Fruit fly (Drosophila melanogaster) ovary, adult (tissue): ENCODE data around the gene Gr64f.

Experiments used
- CG17801 ChIP-seq: fragments of 200-800 bp; optimal IDR thresholded peaks from 2 replicates; lab custom pipeline; 2019; ENCODE audit warnings: missing biosample characterization, mild to moderate bottlenecking, missing genetic modification characterization, moderate library complexity; ENCODE audit not compliant: partially characterized antibody

Gr64f gene

DNA sequence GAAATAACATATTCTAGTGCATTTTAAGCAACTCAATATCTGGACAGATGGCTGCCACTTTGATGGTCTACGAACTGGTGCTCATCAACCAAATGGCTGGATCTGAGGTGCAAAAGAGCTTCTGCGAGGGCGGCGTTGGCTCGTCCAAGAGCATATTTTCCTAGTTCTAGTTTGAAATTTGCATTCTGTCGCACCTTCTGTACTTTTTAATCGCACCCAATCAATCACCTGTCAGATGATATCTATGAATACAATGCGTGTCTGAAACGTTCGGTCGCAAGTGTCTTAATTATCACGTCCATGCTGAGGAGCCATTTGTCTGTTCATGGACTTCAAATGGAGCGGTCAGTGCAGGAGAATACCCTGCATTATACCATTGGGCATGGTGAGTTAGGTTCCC, 3.8 kb upstream of the Gr64f start, which contains the start of the genes Gr64d and Gr64e:
TSS of gene Gr64d (plus strand) at position 301 of the 400 bp plus-strand sequence.
TSS of gene Gr64e (plus strand) at position 380 of the 400 bp plus-strand sequence.
- TF ChIP-seq CG17801: no peak

DNA sequence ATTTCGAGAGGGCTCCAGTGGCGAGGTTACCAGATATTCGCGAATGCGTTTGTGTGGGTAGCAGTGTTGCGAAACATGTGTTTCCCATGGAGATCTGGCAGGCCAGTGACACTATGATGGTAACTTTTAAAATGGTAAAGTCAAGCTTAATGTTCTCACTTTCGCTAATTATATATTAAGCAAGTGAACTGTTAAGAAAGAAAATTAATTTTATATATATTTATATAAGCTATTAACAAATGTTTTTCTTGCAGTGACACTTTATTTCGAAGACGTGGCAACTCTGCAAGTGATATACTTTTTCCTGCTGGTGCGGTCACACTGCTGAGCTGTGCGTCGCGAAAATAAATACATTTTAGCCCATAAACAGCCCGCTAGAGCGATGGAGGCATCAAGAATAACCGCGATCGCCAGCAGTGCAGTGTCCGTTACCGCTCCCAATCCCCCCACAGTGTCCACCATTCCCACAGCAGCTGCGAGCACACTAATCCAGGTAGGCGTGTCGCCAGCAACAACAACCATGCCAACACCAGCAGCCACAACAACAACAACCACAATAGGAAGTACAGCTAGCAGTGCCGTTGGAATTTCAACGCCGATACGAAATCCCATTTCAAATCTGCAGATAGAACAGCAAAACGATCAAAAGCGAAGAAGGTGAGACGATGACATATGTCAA, 4.8 kb downstream of the Gr64f start, which contains the start of the genes CG11593 and Rcd5:
TSS of gene CG11593 (minus strand) at position 236 of the 679 bp plus-strand sequence.
TSS of gene Rcd5 (plus strand) at position 283 of the 679 bp plus-strand sequence.
- TF ChIP-seq CG17801: peak; percentile 23

DNA sequence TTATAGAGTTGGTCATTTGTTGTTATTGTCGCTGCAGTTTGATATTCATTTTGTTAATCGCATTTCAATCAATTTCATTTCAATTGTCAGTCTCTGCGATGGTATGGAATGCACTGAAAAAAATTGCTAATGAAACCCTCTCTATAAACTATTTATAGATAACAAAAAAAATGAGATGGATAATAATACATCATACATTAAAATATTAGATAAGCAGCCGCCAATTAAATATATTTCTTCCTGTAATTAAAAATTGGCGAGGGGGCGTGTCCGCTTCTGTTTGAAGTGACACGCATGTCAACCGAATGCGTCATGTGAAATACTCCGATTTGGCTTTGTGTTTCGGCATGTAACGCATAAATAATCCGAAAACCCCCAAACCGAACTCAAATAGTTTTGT, 8.9 kb downstream of the Gr64f start:
- no peak for TF ChIP-seq CG17801

DNA sequence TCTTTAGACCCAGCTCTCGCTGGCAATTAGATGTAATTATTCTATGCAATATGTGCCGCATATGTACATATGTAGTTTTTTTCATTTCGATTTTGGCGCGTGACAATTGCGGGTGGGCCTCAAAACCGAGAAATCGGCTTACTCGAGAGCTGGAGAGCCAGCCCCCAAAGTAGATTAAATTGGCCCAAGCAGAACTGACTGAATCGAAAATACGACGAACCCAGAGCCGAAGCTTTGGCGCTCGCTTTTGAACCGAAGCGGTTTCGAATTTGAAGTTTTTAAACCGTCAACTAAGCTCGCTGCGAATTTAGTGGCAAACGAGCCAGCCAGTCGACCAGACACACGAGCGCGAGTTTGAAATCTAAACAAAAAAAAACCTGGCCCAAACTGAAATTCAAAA, 10.7 kb downstream of the Gr64f start, which contains the start of gene CG1136:
TSS of gene CG1136 (plus strand) at position 308 of the 400 bp plus-strand sequence.
- TF ChIP-seq CG17801: no peak

DNA sequence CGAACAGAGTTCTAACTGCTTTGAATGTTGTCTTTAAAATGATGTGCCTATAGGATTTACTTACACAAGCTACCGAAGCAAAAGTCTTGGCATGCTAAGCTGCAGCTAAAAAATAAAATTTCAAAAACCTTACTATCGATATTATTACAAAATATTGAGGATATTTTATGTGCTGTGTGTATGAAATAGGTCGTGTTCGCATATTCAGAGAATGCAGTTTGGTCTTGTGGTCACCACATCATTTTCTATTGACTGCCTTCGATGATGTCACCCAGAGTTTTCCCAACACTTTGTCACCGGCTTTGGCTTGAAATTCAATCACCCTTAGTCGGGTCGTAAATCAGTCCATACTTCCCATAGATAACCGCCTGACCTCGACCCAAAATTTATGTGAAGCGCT, 12.0 kb downstream of the Gr64f start, which contains the start of gene Dpy-30L2:
TSS of gene Dpy-30L2 (minus strand) at position 101 of the 400 bp plus-strand sequence.
- no peak for TF ChIP-seq CG17801

DNA sequence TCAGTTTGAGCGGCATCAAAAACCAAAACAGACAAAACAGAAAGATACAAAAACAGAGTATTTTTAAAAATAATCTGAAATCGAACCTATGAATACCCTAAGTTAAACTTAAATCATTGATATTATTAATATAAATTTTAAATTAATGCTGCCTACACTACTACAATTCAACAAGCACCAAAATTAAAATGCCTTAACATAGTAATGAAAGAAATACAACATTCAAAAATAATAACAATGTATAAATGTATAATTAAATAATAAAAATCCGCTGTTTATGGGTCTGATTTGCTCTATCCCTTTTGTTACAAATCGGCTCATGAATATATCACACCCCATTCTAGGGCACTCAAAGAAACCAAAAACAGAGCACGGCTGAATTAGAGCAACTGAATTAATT, 13.5 kb downstream of the Gr64f start:
- no peak for TF ChIP-seq CG17801

DNA sequence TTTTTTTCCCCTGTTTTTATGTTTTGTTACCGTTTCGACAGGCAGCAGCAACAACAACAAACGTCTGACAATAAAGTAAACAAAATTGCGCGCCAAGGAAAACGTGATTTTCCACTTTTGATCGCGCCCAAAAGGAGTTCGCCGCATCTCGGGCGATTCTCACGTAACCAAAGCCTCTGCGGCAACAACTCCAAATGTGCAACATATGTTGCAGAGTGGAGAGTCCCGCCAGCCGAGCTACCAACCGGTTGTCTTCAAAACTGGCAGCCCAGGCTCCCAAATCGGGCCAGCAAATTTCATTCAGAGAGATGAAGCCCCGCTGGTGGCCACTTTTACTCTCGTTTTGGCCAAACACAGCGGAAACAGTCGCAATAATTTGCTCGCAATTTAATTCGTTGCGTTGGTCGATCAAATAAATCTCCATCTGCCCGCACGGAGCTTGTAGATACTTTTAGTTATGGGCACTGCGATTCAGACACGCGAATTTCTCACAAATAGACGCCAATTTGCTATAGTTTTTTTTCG, 19.9 kb downstream of the Gr64f start:
- no peak for TF ChIP-seq CG17801

DNA sequence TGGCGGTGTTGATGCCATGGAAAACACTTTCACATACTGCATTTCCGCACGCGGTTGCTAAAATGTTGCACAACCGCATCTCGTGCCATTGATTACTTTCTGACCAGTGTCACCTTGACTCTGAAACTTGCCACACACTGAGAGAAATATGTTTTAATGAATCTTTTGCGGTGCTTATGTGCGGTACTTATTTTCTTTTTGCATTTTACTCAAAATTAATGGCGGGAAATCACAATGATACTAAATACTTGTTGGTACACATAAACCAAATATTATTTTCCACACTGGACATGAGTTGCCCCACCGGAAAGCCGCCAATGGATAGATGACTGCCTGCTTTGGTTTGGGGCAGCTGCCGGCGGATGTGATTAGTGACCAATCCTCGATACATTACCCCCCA, 21.2 kb downstream of the Gr64f start:
- no peak for TF ChIP-seq CG17801

DNA sequence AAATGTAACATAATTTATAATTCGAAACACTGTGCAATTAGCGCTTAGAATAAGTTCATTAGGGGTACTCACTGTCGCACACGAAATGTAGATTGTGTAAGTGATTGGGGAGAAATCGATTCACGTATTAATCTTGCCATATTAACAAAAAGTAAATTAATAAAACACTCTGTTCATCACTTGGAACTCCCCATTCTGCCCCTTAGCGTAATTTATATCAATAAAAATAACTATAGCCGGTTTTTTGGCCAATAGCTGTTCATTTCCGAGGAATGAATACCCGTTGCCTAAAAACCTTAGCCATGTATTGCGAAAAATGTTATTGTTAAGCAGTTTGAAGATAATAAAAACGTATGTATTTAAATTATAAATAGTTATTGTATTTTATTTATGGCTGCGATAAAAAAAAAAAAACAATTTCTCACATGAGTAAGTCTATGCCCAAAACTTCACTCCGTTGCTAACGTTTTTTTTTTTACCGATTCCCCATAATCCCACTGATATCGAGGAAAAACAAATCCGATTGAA, 23.8 kb downstream of the Gr64f start, which contains the start of gene Ugt305A1:
TSS of gene Ugt305A1 (plus strand) at position 478 of the 528 bp plus-strand sequence.
- no peak for TF ChIP-seq CG17801

DNA sequence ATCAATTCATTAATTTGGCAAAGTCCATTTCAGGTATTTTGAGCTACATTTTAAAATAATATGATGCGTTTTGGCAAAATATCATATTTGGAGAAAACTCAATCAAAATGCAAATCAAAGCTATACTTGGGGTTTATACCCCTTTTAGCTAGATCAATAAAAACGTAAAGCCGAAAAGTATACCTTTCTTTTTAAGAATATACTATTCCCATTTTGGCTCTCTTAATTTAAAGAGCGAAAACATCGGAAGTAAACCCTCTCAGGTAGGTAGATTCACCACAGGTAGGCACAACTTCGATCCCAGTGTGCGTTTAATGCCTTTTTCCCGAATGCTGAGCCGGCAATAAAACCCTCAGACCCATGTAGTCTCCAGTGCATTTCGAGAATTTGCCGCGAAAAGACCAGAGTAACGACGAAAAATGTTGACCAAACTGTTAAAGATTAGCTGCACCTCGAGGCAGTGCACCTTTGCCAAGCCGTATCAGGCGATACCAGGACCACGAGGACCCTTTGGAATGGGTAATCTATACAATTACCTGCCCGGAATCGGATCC, 26.4 kb downstream of the Gr64f start, which contains the start of gene dib:
TSS of gene dib (plus strand) at position 372 of the 554 bp plus-strand sequence.
- peak; percentile 22 for TF ChIP-seq CG17801

DNA sequence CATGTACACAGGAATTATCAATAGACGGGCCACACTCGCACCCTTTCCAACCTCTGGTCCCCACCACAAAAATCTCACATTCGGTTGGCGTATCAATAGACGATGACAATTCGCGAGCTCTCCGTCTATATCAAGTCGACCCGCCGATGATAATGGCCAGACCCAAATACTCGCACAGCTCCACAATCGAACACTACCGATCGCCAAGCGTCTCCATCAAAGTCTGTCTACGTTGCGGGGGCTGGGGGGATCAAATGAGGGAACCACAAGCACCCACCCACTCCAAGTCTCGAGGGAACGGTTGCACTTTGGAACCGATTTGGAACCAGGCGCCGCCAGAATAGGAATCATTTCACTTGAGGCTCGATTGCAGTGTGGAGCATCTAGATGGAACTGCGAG, 32.8 kb downstream of the Gr64f start:
- no peak for TF ChIP-seq CG17801

DNA sequence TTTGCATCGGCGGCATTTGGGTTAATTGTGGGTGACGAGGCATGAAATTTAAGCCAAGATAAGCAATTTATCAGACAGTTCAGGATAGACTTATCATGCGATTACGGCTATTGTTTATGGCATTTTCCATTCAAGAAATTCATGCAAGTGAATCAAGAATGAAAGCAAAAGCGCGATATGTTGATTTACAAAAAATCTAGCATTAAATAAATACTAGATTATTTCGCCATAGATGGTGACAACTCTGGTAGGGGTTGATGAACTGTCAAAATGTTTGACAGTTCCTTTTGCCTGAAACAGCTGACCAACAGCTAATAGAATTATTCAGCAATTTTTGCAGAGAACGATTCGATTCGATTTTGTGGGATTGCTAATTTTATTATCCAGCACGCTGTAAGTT, 33.5 kb downstream of the Gr64f start, which contains the start of gene CG32259:
TSS of gene CG32259 (plus strand) at position 301 of the 400 bp plus-strand sequence.
- TF ChIP-seq CG17801: no peak

DNA sequence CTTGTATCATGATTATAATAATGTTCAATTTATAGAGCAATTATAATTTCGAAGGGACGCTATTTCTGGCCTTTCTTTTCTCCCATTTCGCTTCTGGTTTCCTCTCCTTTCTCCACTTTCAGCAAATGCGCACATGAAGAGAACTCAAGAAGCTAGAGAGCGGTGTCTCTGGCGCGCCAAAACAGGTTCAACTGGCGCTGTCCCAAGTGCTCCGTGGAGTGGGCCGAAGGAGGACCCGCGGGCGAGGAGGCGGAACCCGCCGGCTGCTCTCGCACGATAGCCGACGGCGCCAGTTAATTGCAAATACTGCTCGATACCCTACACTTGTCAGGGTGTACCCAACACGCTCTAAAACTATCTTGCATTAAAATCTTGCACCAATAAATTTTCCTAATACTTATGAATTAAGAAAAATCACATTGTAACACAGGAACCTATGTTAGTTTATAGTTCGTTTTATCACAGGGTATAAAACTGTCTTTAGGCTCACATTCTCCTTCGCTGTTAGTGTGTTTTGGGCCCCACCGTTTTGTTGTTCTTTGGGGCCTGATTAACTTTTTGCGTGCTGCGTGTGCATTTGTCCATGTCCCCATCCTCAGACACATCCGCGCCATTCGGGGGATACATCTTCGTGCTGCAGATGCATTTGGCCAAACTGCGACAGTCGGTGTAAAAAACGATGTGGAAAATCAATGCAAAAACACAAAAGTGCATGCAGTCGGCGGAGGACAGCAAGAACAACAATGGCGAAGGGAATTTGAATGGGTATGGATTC, 34.8 kb downstream of the Gr64f start:
- TF ChIP-seq CG17801: peak; percentile 65

DNA sequence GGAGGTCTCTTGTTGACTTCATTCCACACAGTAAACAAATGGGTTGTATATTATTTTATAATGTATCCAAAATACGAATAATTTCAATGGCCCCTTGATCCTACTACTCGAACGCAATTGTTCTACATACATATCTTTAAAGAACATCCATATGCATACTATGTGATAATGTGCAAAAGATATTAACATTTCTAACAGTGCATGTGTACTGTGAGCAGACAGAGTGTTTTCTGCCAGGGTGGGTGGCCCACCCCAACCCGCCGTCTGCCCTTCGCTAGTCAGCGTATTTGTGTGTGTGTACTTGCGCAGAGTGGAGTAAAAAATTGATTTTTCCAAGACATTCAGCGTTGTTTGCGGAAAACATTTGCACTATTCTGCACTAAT, 35.4 kb downstream of the Gr64f start:
- TF ChIP-seq CG17801: no peak

DNA sequence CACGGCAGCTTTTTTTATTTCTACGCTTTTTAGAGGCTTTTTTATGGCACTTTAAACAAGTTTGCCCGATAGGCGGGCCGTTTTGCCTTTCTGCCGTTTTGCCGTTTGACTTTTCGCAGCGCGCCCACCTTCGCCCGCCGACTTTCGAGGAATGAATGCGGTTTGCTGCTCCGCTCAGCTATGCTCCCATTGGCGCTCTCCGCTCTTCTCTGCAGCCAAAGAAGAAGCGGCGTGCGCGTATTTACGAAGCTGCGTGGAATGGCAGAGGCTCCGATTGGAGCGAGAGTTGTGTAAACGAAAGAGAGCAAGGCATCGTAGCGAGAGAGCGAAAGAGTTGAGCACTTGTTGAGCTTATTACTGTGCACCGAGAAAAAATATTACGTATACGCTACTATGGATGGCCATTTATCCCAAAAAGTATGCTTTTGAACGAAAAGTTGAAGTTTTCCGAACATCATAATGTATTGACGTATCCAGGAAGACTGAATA, 36.0 kb downstream of the Gr64f start, which contains the start of gene wit:
TSS of gene wit (minus strand) at position 157 of the 489 bp plus-strand sequence.
- TF ChIP-seq CG17801: peak; percentile 66

DNA sequence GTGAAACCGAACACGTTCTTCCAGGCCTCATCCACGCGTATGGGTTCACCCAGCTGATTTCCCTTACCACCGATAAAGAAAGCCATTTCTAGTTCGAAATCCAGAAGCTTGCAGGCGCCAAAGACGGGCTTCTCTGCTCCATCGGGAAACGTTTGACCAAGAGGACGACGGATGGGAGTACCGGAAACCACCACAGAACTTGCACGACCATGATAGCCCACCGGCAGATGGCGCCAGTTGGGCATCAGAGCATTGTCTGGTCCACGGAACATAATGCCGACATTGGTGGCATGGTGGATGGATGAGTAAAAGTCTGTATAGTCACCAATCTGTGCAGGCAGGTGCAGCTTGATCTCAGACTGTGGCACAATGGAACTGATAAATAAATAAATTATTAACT, 37.1 kb downstream of the Gr64f start:
- TF ChIP-seq CG17801: no peak
